Worm (Caenorhabditis elegans) whole organism, L3 larva: ENCODE results near the gene kin-34.

Experiments used
- R02D3.7 ChIP-seq: fragments of 150-350 bp; optimal IDR thresholded peaks from 2 replicates; lab custom pipeline; 2014; ENCODE audit warnings: missing biosample characterization, missing genetic modification characterization
- ZK546.5 ChIP-seq: sonication (generic microtip); optimal IDR thresholded peaks from 2 replicates; lab custom pipeline; 2017; ENCODE audit warnings: missing biosample characterization, missing genetic modification characterization
- aly-2 ChIP-seq: fragments of 150-350 bp; optimal IDR thresholded peaks from 2 replicates; lab custom pipeline; 2014; ENCODE audit warnings: missing biosample characterization, missing genetic modification characterization
- ama-1 ChIP-seq: fragments of 150-350 bp; optimal IDR thresholded peaks from 2 replicates; lab custom pipeline; 2018
- ceh-16 ChIP-seq: sonication (generic microtip); optimal IDR thresholded peaks from 2 replicates; lab custom pipeline; 2017; ENCODE audit warnings: missing biosample characterization, missing genetic modification characterization
- ceh-28 ChIP-seq: fragments of 150-350 bp; optimal IDR thresholded peaks from 2 replicates; lab custom pipeline; 2014; ENCODE audit warnings: missing biosample characterization, missing genetic modification reagents, missing genetic modification characterization
- ceh-82 ChIP-seq: fragments of 150-350 bp; optimal IDR thresholded peaks from 2 replicates; lab custom pipeline; 2014; ENCODE audit warnings: missing biosample characterization, missing genetic modification characterization
- egl-27 ChIP-seq: sonication (generic microtip); optimal IDR thresholded peaks from 4 replicates; lab custom pipeline; 2017; ENCODE audit warnings: missing biosample characterization, missing genetic modification reagents, missing genetic modification characterization
- egl-5 ChIP-seq: fragments of 150-350 bp; optimal IDR thresholded peaks from 2 replicates; lab custom pipeline; 2017; ENCODE audit warnings: missing biosample characterization, missing genetic modification reagents, missing genetic modification characterization, inconsistent platforms
- elt-1 ChIP-seq: fragments of 150-350 bp; optimal IDR thresholded peaks from 2 replicates; lab custom pipeline; 2014; ENCODE audit warnings: missing biosample characterization, missing genetic modification characterization
- elt-2 ChIP-seq: sonication (generic microtip); optimal IDR thresholded peaks from 2 replicates; lab custom pipeline; 2016; ENCODE audit warnings: missing genetic modification reagents, mild to moderate bottlenecking, missing genetic modification characterization, missing compliant biosample characterization
- eor-1 ChIP-seq, 2 experiments: fragments of 150-350 bp; optimal IDR thresholded peaks; 2 replicates each; lab custom pipeline; 2014 to 2018; ENCODE audit warnings: missing biosample characterization in 2 of 2, missing genetic modification characterization in 2 of 2
- fkh-10 ChIP-seq: sonication (generic microtip); optimal IDR thresholded peaks from 2 replicates; lab custom pipeline; 2017; ENCODE audit warnings: missing biosample characterization, missing genetic modification reagents, missing genetic modification characterization
- fkh-2 ChIP-seq: fragments of 150-350 bp; optimal IDR thresholded peaks from 2 replicates; lab custom pipeline; 2014; ENCODE audit warnings: missing biosample characterization, missing genetic modification reagents, missing genetic modification characterization
- hmg-11 ChIP-seq: sonication (generic microtip); optimal IDR thresholded peaks from 2 replicates; lab custom pipeline; 2016; ENCODE audit warnings: missing genetic modification characterization, missing compliant biosample characterization
- lin-15B ChIP-seq: fragments of 150-350 bp; optimal IDR thresholded peaks from 2 replicates; lab custom pipeline; 2014; ENCODE audit warnings: missing biosample characterization, missing genetic modification characterization
- lin-39 ChIP-seq: fragments of 150-350 bp; optimal IDR thresholded peaks from 2 replicates; lab custom pipeline; 2018; ENCODE audit warnings: missing biosample characterization, missing genetic modification reagents, missing genetic modification characterization
- lsy-12 ChIP-seq: sonication (generic microtip); optimal IDR thresholded peaks from 2 replicates; lab custom pipeline; 2016; ENCODE audit warnings: mild to moderate bottlenecking, missing genetic modification characterization, missing compliant biosample characterization
- mdl-1 ChIP-seq: fragments of 150-350 bp; optimal IDR thresholded peaks from 2 replicates; lab custom pipeline; 2014; ENCODE audit warnings: missing biosample characterization, missing genetic modification characterization
- mml-1 ChIP-seq: fragments of 150-350 bp; sonication (generic microtip); optimal IDR thresholded peaks from 3 replicates; lab custom pipeline; 2014; ENCODE audit warnings: missing biosample characterization, missing genetic modification characterization
- nfya-1 ChIP-seq: sonication (generic microtip); optimal IDR thresholded peaks from 2 replicates; lab custom pipeline; 2017; ENCODE audit warnings: missing genetic modification characterization, mild to moderate bottlenecking, missing compliant biosample characterization, antibody characterized with exemption, moderate library complexity; ENCODE audit not compliant: insufficient read depth
- nhr-12 ChIP-seq: fragments of 150-350 bp; optimal IDR thresholded peaks from 2 replicates; lab custom pipeline; 2014; ENCODE audit warnings: missing biosample characterization, missing genetic modification characterization
- nhr-23 ChIP-seq: fragments of 150-350 bp; optimal IDR thresholded peaks from 2 replicates; lab custom pipeline; 2014; ENCODE audit warnings: missing biosample characterization, missing genetic modification reagents, missing genetic modification characterization
- nhr-237 ChIP-seq: fragments of 150-350 bp; optimal IDR thresholded peaks from 2 replicates; lab custom pipeline; 2014; ENCODE audit warnings: missing biosample characterization, missing genetic modification characterization
- nhr-25 ChIP-seq: sonication (generic microtip); optimal IDR thresholded peaks from 2 replicates; lab custom pipeline; 2017; ENCODE audit warnings: missing biosample characterization, missing genetic modification characterization
- nhr-28 ChIP-seq: fragments of 150-350 bp; optimal IDR thresholded peaks from 2 replicates; lab custom pipeline; 2014; ENCODE audit warnings: missing biosample characterization, missing genetic modification characterization
- nhr-43 ChIP-seq: sonication (generic microtip); optimal IDR thresholded peaks from 2 replicates; lab custom pipeline; 2016; ENCODE audit warnings: mild to moderate bottlenecking, missing genetic modification characterization, missing compliant biosample characterization; ENCODE audit not compliant: poor library complexity, severe bottlenecking
- nhr-67 ChIP-seq: fragments of 150-350 bp; optimal IDR thresholded peaks from 2 replicates; lab custom pipeline; 2014; ENCODE audit warnings: missing biosample characterization, missing genetic modification characterization
- nhr-77 ChIP-seq: fragments of 150-350 bp; optimal IDR thresholded peaks from 2 replicates; lab custom pipeline; 2014; ENCODE audit warnings: missing biosample characterization, missing genetic modification characterization
- snpc-4 ChIP-seq: fragments of 150-350 bp; optimal IDR thresholded peaks from 2 replicates; lab custom pipeline; 2014; ENCODE audit warnings: missing biosample characterization, missing genetic modification characterization
- tbx-2 ChIP-seq: sonication (generic microtip); optimal IDR thresholded peaks from 2 replicates; lab custom pipeline; 2016; ENCODE audit warnings: mild to moderate bottlenecking, missing genetic modification characterization, missing compliant biosample characterization
- unc-39 ChIP-seq: sonication (generic microtip); optimal IDR thresholded peaks from 4 replicates; lab custom pipeline; 2017; ENCODE audit warnings: missing biosample characterization, missing genetic modification characterization
- unc-62 ChIP-seq: fragments of 150-350 bp; sonication (generic microtip); optimal IDR thresholded peaks from 4 replicates; lab custom pipeline; 2014; ENCODE audit warnings: missing biosample characterization, missing genetic modification reagents, missing genetic modification characterization
- ztf-11 ChIP-seq: fragments of 150-350 bp; optimal IDR thresholded peaks from 2 replicates; lab custom pipeline; 2014; ENCODE audit warnings: missing biosample characterization, missing genetic modification characterization
- ztf-4 ChIP-seq: fragments of 150-350 bp; optimal IDR thresholded peaks from 2 replicates; lab custom pipeline; 2014; ENCODE audit warnings: missing biosample characterization, missing genetic modification characterization

The kin-34 gene

DNA sequence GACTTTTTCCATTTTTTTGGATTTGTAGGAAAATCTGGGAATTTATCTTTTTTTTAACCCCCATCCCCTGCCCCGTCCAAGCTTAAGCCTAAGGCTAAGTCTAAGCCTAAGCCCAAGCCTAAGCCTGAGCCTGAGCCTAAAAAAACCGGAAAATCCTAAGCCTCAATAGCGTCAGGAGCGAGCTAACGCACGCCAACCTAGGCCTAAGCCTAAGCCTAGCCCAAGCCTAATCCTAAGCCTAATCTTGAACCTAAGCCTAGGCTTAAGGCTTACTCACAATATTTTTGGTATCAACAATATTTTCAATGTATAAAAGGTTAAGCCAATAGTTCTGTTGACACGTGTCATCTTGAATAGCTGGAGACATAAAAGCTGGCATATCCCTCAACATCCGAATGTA lies 2.6 kb upstream of the kin-34 start:
- TF ChIP-seq elt-2 (tag; lab: Kevin White, UChicago) (no peak), tbx-2 (no peak), nhr-25 (tag; lab: Kevin White, UChicago) (no peak)

DNA sequence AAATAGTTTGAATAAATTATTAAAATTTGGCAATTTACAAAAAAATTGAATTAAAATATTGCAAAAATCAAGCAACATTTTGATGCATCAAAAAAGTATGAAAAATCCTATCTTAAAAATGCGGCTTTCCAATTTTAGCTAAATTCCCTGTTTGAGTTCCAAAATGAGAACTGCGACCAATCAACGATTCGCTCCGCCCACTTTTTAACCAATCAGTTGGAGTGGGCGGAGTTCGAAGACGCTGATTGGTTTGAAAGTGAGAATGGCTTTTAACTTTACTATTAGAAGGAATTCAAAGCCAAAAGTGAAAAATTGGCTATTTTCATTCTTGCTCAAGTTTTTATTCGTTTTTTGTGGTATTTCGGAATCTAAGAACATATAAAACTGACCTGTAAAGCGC lies 1.6 kb upstream of the kin-34 start:
- TF ChIP-seq nhr-237 (tag; lab: Kevin White, UChicago) (no peak), nfya-1 (tag; lab: Kevin White, UChicago) (peak; percentile 81)

DNA sequence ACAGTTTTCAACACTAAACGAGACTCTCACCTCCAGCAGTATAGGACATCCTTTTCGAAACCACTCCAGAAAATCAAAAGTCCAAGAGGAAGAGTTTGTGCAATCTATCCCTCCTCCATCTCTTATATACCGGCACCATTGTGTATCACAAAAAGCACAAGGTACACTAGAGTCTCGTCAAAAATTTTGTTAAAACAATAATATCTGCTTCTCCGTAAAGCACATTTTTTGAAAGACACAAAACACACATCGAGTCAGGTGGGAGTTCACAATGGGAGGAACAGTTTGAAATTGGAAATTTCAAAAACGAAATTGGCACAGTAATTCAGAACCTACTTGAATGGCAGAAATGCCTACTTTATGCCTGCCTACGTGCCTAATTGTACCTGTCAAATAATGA lies 3.5 kb downstream of the kin-34 start, which contains the start of gene R02C2.7:
R02C2.7 (minus strand) TSS at position 101 of the 400 bp plus-strand sequence.
- TF ChIP-seq nhr-77 (tag; lab: Kevin White, UChicago) (no peak), ztf-4 (tag; lab: Kevin White, UChicago) (no peak), R02D3.7 (no peak), nhr-12 (tag; lab: Kevin White, UChicago) (no peak), fkh-2 (no peak), nhr-23 (no peak), lin-39 (tag; lab: Kevin White, UChicago) (no peak), nhr-28 (tag; lab: Kevin White, UChicago) (no peak), nhr-25 (tag; lab: Kevin White, UChicago) (no peak), unc-39 (tag; lab: Kevin White, UChicago) (no peak), nfya-1 (tag; lab: Kevin White, UChicago) (no peak), ZK546.5 (tag; lab: Kevin White, UChicago) (no peak), fkh-10 (GFP tag; lab: Kevin White, UChicago) (no peak), elt-2 (tag; lab: Kevin White, UChicago) (no peak), ceh-82 (tag; lab: Kevin White, UChicago) (no peak), eor-1 (tag; optimal IDR thresholded peaks at IDR 0.05; lab: Kevin White, UChicago) (no peak), nhr-67 (tag; lab: Kevin White, UChicago) (no peak), egl-5 (tag; lab: Kevin White, UChicago) (no peak)
- TF ChIP-seq, all 47 proteins: peak for 0

DNA sequence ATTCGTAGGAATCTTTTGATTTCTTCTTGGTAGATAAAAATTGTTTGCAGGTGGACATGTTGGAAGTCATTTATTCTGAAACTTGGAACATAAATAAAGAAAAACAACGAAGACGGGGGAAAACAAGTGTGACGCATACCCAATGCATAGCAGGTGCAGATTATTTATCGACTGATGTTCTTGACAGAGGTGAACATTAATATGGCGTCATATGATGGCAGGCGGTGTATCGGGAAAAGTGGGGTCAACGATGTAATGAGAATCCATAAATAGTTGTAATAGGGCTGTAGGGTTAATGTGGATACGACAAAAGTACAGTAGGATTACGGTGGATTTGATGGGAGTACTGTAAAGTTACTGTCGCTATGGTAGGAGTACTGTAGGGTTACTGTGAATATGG lies 5.7 kb downstream of the kin-34 start, which contains the start of gene txt-2:
txt-2 (minus strand) TSS at position 214 of the 400 bp plus-strand sequence.
- TF ChIP-seq ztf-11 (tag; lab: Kevin White, UChicago) = no peak

DNA sequence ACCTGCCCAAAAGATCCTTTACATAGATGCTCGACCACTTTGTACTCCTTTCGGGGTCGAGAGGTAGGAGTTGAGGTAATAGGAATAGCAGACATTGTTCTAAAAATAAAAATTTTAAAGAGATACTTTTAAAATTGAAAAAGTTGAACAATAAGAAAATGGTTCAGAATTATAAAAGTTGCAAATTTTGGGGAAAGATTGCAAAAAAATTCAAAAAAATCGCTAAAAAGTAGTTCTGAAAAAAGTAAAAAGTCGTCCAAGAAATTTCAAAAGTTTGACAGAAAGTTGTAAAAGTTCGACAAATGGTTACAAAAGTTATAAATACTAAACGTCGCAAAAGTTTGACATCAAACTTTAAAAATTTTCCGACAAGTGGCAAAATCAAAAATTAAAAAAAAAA lies 7.9 kb downstream of the kin-34 start, which contains the start of gene R02C2.1:
R02C2.1 (minus strand) TSS at position 101 of the 400 bp plus-strand sequence.
- TF ChIP-seq aly-2 (tag; lab: Kevin White, UChicago) = no peak
- no peak for TF ChIP-seq ama-1 (lab: Kevin White, UChicago)
- no peak for TF ChIP-seq nhr-43 (tag; lab: Kevin White, UChicago)
- TF ChIP-seq lin-15B = no peak

DNA sequence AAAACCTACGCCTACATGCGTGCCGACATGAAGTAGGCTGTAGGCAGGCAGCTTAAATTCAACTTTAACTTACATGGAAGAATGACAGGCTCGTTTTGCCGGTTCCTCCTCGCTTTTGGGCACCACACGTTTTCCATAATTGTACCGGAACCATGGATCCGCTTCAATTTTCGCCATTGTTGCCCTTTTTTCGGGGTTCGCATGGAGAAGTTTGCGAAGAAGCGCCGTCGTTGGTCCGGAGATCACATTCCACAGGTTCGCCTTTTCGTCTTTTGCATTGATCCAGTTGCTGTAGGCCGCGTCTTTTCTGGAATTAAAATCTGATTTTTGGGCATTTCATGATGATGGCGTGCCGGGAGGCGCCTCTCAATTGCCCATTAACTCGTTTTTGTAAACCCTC lies 9.0 kb downstream of the kin-34 start:
- TF ChIP-seq mdl-1 (tag; lab: Kevin White, UChicago) = no peak
- no peak for TF ChIP-seq egl-5 (tag; lab: Kevin White, UChicago)
- TF ChIP-seq nhr-237 (tag; lab: Kevin White, UChicago) = no peak
- TF ChIP-seq nhr-12 (tag; lab: Kevin White, UChicago) = no peak
- no peak for TF ChIP-seq nhr-25 (tag; lab: Kevin White, UChicago)
- no peak for TF ChIP-seq lsy-12 (tag; lab: Kevin White, UChicago)
- TF ChIP-seq, all 47 proteins: peak for 0

DNA sequence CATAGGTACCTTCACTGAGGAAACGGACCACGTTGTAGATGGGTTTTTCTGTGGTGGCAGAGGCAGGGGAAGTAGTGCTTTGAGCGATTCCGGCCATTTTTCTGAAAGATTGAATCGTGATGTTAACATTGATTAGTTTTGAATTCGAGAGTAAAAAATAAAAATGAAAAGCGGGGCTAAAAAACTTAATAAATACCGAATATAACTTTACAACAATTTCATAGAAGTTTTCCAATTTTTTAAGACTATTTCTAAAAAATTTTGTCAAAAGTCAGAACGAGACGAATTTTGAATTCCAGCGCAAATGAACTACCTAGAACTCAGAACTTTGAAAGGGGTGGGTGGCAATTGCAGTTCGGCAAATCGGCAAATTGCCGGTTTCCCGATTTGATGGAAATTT lies 11.4 kb downstream of the kin-34 start, which contains the start of gene kin-33:
kin-33 (minus strand) TSS at position 101 of the 400 bp plus-strand sequence.
- TF ChIP-seq ceh-28 (tag; lab: Kevin White, UChicago) (no peak), nfya-1 (tag; lab: Kevin White, UChicago) (no peak), ama-1 (lab: Kevin White, UChicago) (no peak), ceh-16 (no peak), nhr-25 (tag; lab: Kevin White, UChicago) (no peak), nhr-28 (tag; lab: Kevin White, UChicago) (no peak), egl-27 (tag; lab: Kevin White, UChicago) (no peak), lin-15B (no peak), snpc-4 (tag; lab: Kevin White, UChicago) (no peak), mml-1 (tag; lab: Kevin White, UChicago) (no peak), ztf-4 (tag; lab: Kevin White, UChicago) (no peak), nhr-12 (tag; lab: Kevin White, UChicago) (no peak), unc-62 (GFP tag; lab: Kevin White, UChicago) (no peak), nhr-43 (tag; lab: Kevin White, UChicago) (no peak), lin-39 (tag; lab: Kevin White, UChicago) (no peak), tbx-2 (no peak), eor-1 (tag; optimal IDR thresholded peaks at IDR 0.05; lab: Kevin White, UChicago) (no peak), elt-1 (tag; lab: Kevin White, UChicago) (no peak), egl-5 (tag; lab: Kevin White, UChicago) (no peak), hmg-11 (tag; lab: Kevin White, UChicago) (no peak)
